Worm (Caenorhabditis elegans): ENCODE measurements around the gene W02A2.12.

W02A2.12 gene

ce11 chrIV:13323823-13324359 is 24.7 kb downstream of the W02A2.12 start, which contains the start of gene fat-2:
Gene fat-2, plus strand, starts transcription at chrIV:13323873.
- TF ChIP-seq unc-62 (GFP tag; optimal IDR thresholded peaks at IDR 0.05): no peak

ce11 chrIV:13322429-13322828 is 26.2 kb downstream of the W02A2.12 start:
- TF ChIP-seq unc-62 (GFP tag; optimal IDR thresholded peaks at IDR 0.05): no peak

DNA sequence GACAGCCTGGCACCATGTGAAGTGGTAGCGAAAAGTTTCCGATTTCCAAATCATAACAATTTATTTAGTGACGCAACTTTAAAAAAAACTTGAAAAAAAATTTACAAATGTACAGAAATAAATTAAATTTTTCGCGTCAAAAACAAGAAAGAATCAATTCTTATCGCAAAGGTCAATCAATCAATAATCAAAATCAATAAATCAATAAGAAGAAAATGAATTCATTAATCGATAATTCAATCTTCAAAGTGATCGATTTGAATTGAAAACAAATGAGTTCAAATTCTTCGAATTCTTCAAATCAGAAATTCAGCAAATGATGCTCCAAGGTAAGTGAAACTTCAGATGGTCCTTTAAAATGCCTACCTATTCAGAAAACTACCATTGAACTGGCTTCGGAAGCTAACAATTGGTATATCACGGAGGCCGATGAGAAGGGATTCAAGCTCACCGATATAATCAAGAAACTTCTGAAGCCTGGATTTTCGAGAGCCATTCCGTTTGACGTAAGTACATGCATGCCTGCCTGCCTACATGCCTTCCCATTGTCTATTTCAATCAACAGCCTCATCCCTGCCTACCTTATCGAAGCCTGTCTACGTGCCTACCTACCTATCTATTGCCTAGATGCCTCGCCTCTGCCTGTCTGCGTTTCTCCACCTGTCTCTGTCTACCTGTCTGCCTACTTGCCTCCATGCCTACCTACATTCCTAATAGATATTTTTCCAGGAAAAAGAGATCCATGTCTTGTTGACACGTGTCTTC is 28.6 kb downstream of the W02A2.12 start:
- no peak for TF ChIP-seq unc-62 (GFP tag; optimal IDR thresholded peaks at IDR 0.05)

ce11 chrIV:13318773-13319172 is 29.9 kb downstream of the W02A2.12 start:
- TF ChIP-seq unc-62 (GFP tag; optimal IDR thresholded peaks at IDR 0.05): no peak

ce11 chrIV:13315344-13315743 is 33.3 kb downstream of the W02A2.12 start, which contains the start of gene fat-1:
Gene fat-1, plus strand, starts transcription at chrIV:13315644.
- TF ChIP-seq unc-62 (GFP tag; optimal IDR thresholded peaks at IDR 0.05): no peak

DNA sequence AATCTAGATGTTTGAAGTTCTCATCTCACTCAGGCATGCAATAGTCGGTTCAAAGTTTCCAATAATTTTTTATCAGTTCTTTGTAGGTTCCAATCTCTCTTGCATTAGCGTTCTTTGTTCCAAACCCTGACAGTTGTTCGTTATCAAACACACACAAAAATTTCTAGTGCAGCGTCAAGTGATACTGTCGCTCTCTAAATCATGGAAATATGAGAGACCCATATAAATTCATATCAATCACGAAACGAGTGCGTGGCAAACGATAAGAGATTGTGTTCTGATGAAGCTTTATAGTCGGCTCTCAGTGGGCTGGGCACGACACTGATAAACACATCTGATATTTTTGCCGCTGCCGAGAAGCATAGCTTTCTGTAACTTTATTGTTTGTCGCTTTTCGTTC is 34.5 kb downstream of the W02A2.12 start:
- TF ChIP-seq unc-62 (GFP tag; optimal IDR thresholded peaks at IDR 0.05): no peak

DNA sequence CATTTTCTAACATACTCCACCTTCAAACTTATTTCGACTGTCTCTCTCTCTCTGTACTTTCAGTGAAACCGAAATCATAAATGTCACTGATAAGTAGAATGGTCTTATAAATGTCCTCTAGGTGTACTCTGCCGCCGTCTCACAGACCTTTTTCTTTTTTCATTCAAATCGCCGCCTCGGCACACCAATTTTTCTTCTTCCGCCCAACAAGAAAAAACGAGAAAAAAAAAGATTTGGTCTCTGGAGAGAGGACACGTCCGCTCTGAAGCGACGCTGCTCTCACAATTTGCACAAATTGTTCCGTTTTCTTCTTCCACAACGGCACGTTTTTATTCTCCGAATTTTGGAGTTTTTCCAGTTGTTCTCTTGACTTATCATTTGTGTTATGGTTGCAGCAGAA is 35.5 kb downstream of the W02A2.12 start:
- no peak for TF ChIP-seq unc-62 (GFP tag; optimal IDR thresholded peaks at IDR 0.05)

- TF ChIP-seq unc-62 (GFP tag; optimal IDR thresholded peaks at IDR 0.05): no peak
These were observed 37.1 kb downstream of the W02A2.12 start for ce11 chrIV:13311331-13312034.

DNA sequence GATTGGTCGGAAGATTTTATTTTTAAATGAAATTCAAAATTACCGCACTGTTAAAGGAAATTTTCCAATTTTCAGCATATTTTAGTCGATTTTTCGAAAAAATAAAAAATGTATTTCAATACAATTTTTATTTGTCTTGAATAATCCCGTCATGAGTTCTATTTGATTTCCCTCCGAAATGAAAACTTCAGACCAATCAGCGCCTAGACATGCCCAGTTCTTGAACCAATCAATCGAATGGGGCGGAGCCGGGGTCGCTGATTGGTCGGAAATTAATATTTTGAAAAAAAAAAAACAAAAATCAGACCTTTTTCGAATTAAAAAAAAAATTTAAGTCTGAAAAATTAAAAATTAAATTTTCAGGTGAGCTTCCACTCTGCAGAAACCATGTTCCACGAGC is 39.0 kb downstream of the W02A2.12 start:
- TF ChIP-seq unc-62 (GFP tag; optimal IDR thresholded peaks at IDR 0.05): no peak

- no peak for TF ChIP-seq unc-62 (GFP tag; optimal IDR thresholded peaks at IDR 0.05)
These were observed 43.8 kb downstream of the W02A2.12 start for ce11 chrIV:13304786-13305185.

DNA sequence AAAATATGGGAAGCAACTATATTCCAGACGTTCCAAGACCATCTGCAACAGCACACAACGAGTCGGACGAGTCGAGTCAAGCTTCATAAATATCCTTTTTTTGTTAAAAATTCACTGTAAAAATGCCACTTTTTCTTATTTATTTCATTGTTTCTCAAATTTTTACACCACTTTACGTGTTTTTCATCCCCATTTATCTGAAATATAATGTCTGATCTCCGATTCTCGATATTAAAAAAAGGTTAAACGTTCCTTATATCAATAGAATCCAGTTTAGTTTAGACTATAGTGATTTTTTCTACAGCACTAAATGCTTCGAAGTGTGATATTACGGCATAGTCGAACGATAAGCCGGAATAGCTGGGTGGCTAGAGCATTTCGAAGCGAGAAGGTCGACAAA is 45.2 kb downstream of the W02A2.12 start, which contains the start of gene Y67H2A.7:
Y67H2A.7 (plus strand) TSS at position 301 of the 400 bp plus-strand sequence.
- no peak for TF ChIP-seq unc-62 (GFP tag; optimal IDR thresholded peaks at IDR 0.05)

DNA sequence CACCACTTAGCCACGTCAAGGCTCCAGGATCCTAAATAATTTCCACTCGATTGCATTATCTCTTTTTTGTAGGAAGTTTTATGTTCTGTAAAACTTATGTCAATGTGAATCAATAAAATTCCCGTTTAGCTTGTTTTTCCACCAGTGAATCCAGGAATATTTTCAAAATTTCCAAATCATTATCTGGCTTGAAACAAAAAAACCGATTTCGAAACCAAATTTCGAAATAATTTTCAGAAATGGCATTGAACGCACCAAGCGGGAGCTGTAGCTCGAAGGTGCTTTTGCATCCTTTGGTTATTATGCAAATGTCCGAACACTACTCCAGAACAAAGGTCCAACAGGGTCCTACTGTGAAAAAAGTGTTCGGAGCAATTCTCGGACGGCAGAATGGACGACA is 48.0 kb downstream of the W02A2.12 start, which contains the start of gene csn-6:
csn-6 (plus strand) TSS at position 234 of the 400 bp plus-strand sequence.
- no peak for TF ChIP-seq unc-62 (GFP tag; optimal IDR thresholded peaks at IDR 0.05)

- no peak for TF ChIP-seq unc-62 (GFP tag; optimal IDR thresholded peaks at IDR 0.05)
These were observed 48.5 kb downstream of the W02A2.12 start, which contains the start of gene kdp-1 for ce11 chrIV:13300109-13300508. Gene kdp-1, plus strand, starts transcription at chrIV:13300188.

DNA sequence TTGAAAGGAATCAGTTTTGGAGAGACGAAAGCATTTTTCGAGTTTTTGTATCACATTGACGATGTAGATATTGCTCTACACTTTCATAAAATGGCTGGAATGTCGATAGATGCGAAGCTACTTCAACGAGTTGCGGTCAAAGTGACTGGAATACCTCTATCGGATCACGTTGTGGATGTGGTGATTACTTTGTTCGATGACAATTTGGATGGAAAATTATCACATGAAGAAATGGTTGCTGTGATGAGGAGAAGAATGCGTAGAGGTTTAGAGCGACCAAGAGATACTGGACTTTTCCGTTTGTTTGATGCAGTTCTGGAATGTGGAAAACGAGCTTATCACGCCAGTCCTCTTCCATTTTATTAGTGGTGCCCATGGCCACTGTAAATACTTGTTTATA is 49.0 kb downstream of the W02A2.12 start:
- TF ChIP-seq unc-62 (GFP tag; optimal IDR thresholded peaks at IDR 0.05): no peak

Measured in whole organism, dauer.